Worm (Caenorhabditis elegans) whole organism, L3 larva: Measurements from ENCODE around the gene nhr-137.

ENCODE experiments used
- R02D3.7 ChIP-seq: fragments of 150-350 bp; optimal IDR thresholded peaks from 2 replicates; lab custom pipeline; 2014; ENCODE audit warnings: missing biosample characterization, missing genetic modification characterization
- ZK546.5 ChIP-seq: sonication (generic microtip); optimal IDR thresholded peaks from 2 replicates; lab custom pipeline; 2017; ENCODE audit warnings: missing biosample characterization, missing genetic modification characterization
- ama-1 ChIP-seq: fragments of 150-350 bp; optimal IDR thresholded peaks from 2 replicates; lab custom pipeline; 2018
- ceh-16 ChIP-seq: sonication (generic microtip); optimal IDR thresholded peaks from 2 replicates; lab custom pipeline; 2017; ENCODE audit warnings: missing biosample characterization, missing genetic modification characterization
- ceh-28 ChIP-seq: fragments of 150-350 bp; optimal IDR thresholded peaks from 2 replicates; lab custom pipeline; 2014; ENCODE audit warnings: missing biosample characterization, missing genetic modification reagents, missing genetic modification characterization
- ceh-82 ChIP-seq: fragments of 150-350 bp; optimal IDR thresholded peaks from 2 replicates; lab custom pipeline; 2014; ENCODE audit warnings: missing biosample characterization, missing genetic modification characterization
- ceh-9 ChIP-seq: sonication (generic microtip); optimal IDR thresholded peaks from 2 replicates; lab custom pipeline; 2018; ENCODE audit warnings: missing biosample characterization, missing genetic modification characterization
- egl-27 ChIP-seq: sonication (generic microtip); optimal IDR thresholded peaks from 4 replicates; lab custom pipeline; 2017; ENCODE audit warnings: missing biosample characterization, missing genetic modification reagents, missing genetic modification characterization
- egl-5 ChIP-seq: fragments of 150-350 bp; optimal IDR thresholded peaks from 2 replicates; lab custom pipeline; 2017; ENCODE audit warnings: missing biosample characterization, missing genetic modification reagents, missing genetic modification characterization, inconsistent platforms
- elt-1 ChIP-seq: fragments of 150-350 bp; optimal IDR thresholded peaks from 2 replicates; lab custom pipeline; 2014; ENCODE audit warnings: missing biosample characterization, missing genetic modification characterization
- eor-1 ChIP-seq, 2 experiments: fragments of 150-350 bp; optimal IDR thresholded peaks; 2 replicates each; lab custom pipeline; 2014 to 2018; ENCODE audit warnings: missing biosample characterization in 2 of 2, missing genetic modification characterization in 2 of 2
- fos-1 ChIP-seq: fragments of 150-350 bp; optimal IDR thresholded peaks from 2 replicates; lab custom pipeline; 2014; ENCODE audit warnings: missing biosample characterization, missing genetic modification characterization
- hmg-11 ChIP-seq: sonication (generic microtip); optimal IDR thresholded peaks from 2 replicates; lab custom pipeline; 2016; ENCODE audit warnings: missing genetic modification characterization, missing compliant biosample characterization
- jun-1 ChIP-seq: fragments of 150-350 bp; optimal IDR thresholded peaks from 2 replicates; lab custom pipeline; 2014; ENCODE audit warnings: missing biosample characterization, missing genetic modification reagents, missing genetic modification characterization
- lin-15B ChIP-seq: fragments of 150-350 bp; optimal IDR thresholded peaks from 2 replicates; lab custom pipeline; 2014; ENCODE audit warnings: missing biosample characterization, missing genetic modification characterization
- lin-39 ChIP-seq: fragments of 150-350 bp; optimal IDR thresholded peaks from 2 replicates; lab custom pipeline; 2018; ENCODE audit warnings: missing biosample characterization, missing genetic modification reagents, missing genetic modification characterization
- lsy-12 ChIP-seq: sonication (generic microtip); optimal IDR thresholded peaks from 2 replicates; lab custom pipeline; 2016; ENCODE audit warnings: mild to moderate bottlenecking, missing genetic modification characterization, missing compliant biosample characterization
- mml-1 ChIP-seq: fragments of 150-350 bp; sonication (generic microtip); optimal IDR thresholded peaks from 3 replicates; lab custom pipeline; 2014; ENCODE audit warnings: missing biosample characterization, missing genetic modification characterization
- nfya-1 ChIP-seq: sonication (generic microtip); optimal IDR thresholded peaks from 2 replicates; lab custom pipeline; 2017; ENCODE audit warnings: missing genetic modification characterization, mild to moderate bottlenecking, missing compliant biosample characterization, antibody characterized with exemption, moderate library complexity; ENCODE audit not compliant: insufficient read depth
- nhr-12 ChIP-seq: fragments of 150-350 bp; optimal IDR thresholded peaks from 2 replicates; lab custom pipeline; 2014; ENCODE audit warnings: missing biosample characterization, missing genetic modification characterization
- nhr-23 ChIP-seq: fragments of 150-350 bp; optimal IDR thresholded peaks from 2 replicates; lab custom pipeline; 2014; ENCODE audit warnings: missing biosample characterization, missing genetic modification reagents, missing genetic modification characterization
- nhr-237 ChIP-seq: fragments of 150-350 bp; optimal IDR thresholded peaks from 2 replicates; lab custom pipeline; 2014; ENCODE audit warnings: missing biosample characterization, missing genetic modification characterization
- nhr-28 ChIP-seq: fragments of 150-350 bp; optimal IDR thresholded peaks from 2 replicates; lab custom pipeline; 2014; ENCODE audit warnings: missing biosample characterization, missing genetic modification characterization
- nhr-43 ChIP-seq: sonication (generic microtip); optimal IDR thresholded peaks from 2 replicates; lab custom pipeline; 2016; ENCODE audit warnings: mild to moderate bottlenecking, missing genetic modification characterization, missing compliant biosample characterization; ENCODE audit not compliant: poor library complexity, severe bottlenecking
- nhr-67 ChIP-seq: fragments of 150-350 bp; optimal IDR thresholded peaks from 2 replicates; lab custom pipeline; 2014; ENCODE audit warnings: missing biosample characterization, missing genetic modification characterization
- nhr-76 ChIP-seq: fragments of 150-350 bp; sonication (generic microtip); optimal IDR thresholded peaks from 5 replicates; lab custom pipeline; 2014; ENCODE audit warnings: missing biosample characterization, missing genetic modification characterization
- nhr-77 ChIP-seq: fragments of 150-350 bp; optimal IDR thresholded peaks from 2 replicates; lab custom pipeline; 2014; ENCODE audit warnings: missing biosample characterization, missing genetic modification characterization
- pha-4 ChIP-seq: fragments of 150-350 bp; optimal IDR thresholded peaks from 2 replicates; lab custom pipeline; 2014; ENCODE audit warnings: missing biosample characterization, missing genetic modification reagents, missing genetic modification characterization
- pqm-1 ChIP-seq: fragments of 150-350 bp; optimal IDR thresholded peaks from 2 replicates; lab custom pipeline; 2017; ENCODE audit warnings: missing biosample characterization, missing genetic modification characterization, inconsistent platforms
- sea-2 ChIP-seq: fragments of 150-350 bp; sonication (generic microtip); optimal IDR thresholded peaks from 4 replicates; lab custom pipeline; 2014; ENCODE audit warnings: missing biosample characterization, missing genetic modification reagents, missing genetic modification characterization
- skn-1 ChIP-seq: fragments of 150-350 bp; optimal IDR thresholded peaks from 2 replicates; lab custom pipeline; 2014; ENCODE audit warnings: missing biosample characterization, missing genetic modification characterization
- snpc-4 ChIP-seq: fragments of 150-350 bp; optimal IDR thresholded peaks from 2 replicates; lab custom pipeline; 2014; ENCODE audit warnings: missing biosample characterization, missing genetic modification characterization
- tbx-2 ChIP-seq: sonication (generic microtip); optimal IDR thresholded peaks from 2 replicates; lab custom pipeline; 2016; ENCODE audit warnings: mild to moderate bottlenecking, missing genetic modification characterization, missing compliant biosample characterization
- unc-39 ChIP-seq: sonication (generic microtip); optimal IDR thresholded peaks from 4 replicates; lab custom pipeline; 2017; ENCODE audit warnings: missing biosample characterization, missing genetic modification characterization
- unc-62 ChIP-seq: fragments of 150-350 bp; sonication (generic microtip); optimal IDR thresholded peaks from 4 replicates; lab custom pipeline; 2014; ENCODE audit warnings: missing biosample characterization, missing genetic modification reagents, missing genetic modification characterization
- ztf-11 ChIP-seq: fragments of 150-350 bp; optimal IDR thresholded peaks from 2 replicates; lab custom pipeline; 2014; ENCODE audit warnings: missing biosample characterization, missing genetic modification characterization
- ztf-4 ChIP-seq: fragments of 150-350 bp; optimal IDR thresholded peaks from 2 replicates; lab custom pipeline; 2014; ENCODE audit warnings: missing biosample characterization, missing genetic modification characterization

The nhr-137 gene

DNA sequence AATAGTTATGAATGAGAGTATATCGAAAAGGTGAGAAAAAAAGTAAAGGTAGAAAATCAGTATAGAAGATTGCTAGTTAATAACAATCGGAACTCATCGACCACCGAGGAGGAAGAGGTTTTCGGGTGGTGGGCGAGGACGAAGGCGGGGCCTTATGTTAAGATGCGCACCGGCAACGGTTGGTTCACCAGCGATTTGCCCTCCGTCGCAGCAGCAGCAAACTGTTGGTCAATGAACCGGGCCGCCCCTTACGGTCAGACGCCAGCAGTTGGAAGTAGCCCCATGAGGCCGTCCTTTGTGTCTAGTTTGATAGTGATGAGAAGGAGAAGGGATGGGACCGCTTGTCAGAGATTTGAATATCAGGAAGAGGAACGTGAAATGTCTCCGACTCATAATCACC is at the start of gene nhr-137:
TSS of gene nhr-137 (minus strand) at position 101 of the 400 bp plus-strand sequence.
- no peak for TF ChIP-seq lin-39 (tag; lab: Kevin White, UChicago)
- no peak for TF ChIP-seq nhr-76
- no peak for TF ChIP-seq nhr-43 (tag; lab: Kevin White, UChicago)
- no peak for TF ChIP-seq jun-1 (tag; lab: Kevin White, UChicago)
- no peak for TF ChIP-seq ceh-82
- TF ChIP-seq lsy-12 = no peak
- TF ChIP-seq ztf-4 (tag; lab: Kevin White, UChicago) = no peak
- TF ChIP-seq ZK546.5 (tag; lab: Kevin White, UChicago) = no peak
- no peak for TF ChIP-seq nhr-67 (tag; lab: Kevin White, UChicago)
- no peak for TF ChIP-seq snpc-4
- no peak for TF ChIP-seq ama-1
- TF ChIP-seq pqm-1 (tag; lab: Kevin White, UChicago) = no peak
- no peak for TF ChIP-seq eor-1 (tag; optimal IDR thresholded peaks at IDR 0.05; lab: Kevin White, UChicago)
- TF ChIP-seq hmg-11 (tag; lab: Kevin White, UChicago) = no peak
- TF ChIP-seq nhr-77 (tag; lab: Kevin White, UChicago) = no peak
- no peak for TF ChIP-seq ztf-11 (tag; lab: Kevin White, UChicago)
- no peak for TF ChIP-seq nhr-237 (tag; lab: Kevin White, UChicago)
- TF ChIP-seq sea-2 (GFP tag; lab: Kevin White, UChicago) = no peak

DNA sequence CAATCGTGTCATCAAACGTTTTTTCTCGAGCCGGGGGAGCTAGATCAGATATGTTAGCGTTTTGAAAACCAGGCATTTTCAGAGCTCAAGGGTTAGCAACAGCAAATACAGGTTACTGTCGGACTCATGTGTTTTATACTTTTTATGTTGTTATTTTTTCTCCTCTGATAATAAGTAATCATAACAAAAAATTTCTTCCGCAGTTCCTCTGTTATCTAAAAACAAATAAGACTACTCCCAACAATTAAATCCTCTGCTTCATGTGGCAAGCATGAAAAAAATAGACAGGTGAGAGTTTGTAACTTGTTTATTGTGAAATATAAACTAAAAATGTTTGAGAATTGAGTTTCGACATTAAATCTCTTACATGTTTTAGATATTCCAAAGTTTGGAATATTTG is 49.8 kb upstream of the nhr-137 start, which contains the start of gene smf-2:
TSS of gene smf-2 (minus strand) at position 101 of the 400 bp plus-strand sequence.
- TF ChIP-seq ceh-9 (tag; lab: Kevin White, UChicago) (no peak), nhr-43 (tag; lab: Kevin White, UChicago) (no peak), R02D3.7 (no peak), nhr-23 (tag; lab: Kevin White, UChicago) (no peak), nhr-12 (tag; lab: Kevin White, UChicago) (no peak), lsy-12 (no peak), unc-62 (GFP tag; lab: Kevin White, UChicago) (no peak), nhr-76 (no peak)

DNA sequence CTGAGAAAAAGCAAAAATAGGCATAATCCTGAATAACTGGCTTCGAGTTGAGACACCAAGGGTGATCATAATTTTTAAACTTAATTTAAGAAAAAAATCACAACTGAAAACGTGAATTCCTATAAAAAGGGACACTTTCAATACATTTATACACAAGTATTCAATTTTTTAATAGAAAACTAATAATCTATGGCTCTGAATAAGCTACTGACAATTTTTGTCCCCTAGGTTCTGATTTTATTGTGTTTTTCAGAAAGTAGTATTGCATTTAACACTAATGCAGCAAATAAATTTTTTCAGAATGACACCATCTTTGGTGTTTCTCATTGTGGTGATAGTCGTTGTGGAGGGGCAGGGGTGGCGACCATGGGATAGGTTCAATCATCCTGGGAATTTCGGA is 44.5 kb upstream of the nhr-137 start, which contains the start of gene nas-11:
TSS of gene nas-11 (plus strand) at position 301 of the 400 bp plus-strand sequence.
- no peak for TF ChIP-seq jun-1 (tag; lab: Kevin White, UChicago)
- no peak for TF ChIP-seq nhr-28
- no peak for TF ChIP-seq egl-27 (tag; lab: Kevin White, UChicago)
- TF ChIP-seq unc-39 = no peak
- no peak for TF ChIP-seq unc-62 (GFP tag; lab: Kevin White, UChicago)
- no peak for TF ChIP-seq skn-1
- TF ChIP-seq egl-5 (tag; lab: Kevin White, UChicago) = no peak
- TF ChIP-seq ceh-82 = no peak
- no peak for TF ChIP-seq pha-4 (tag; lab: Kevin White, UChicago)
- no peak for TF ChIP-seq ceh-16 (tag; lab: Kevin White, UChicago)
- TF ChIP-seq fos-1 (tag; lab: Kevin White, UChicago) = no peak
- no peak for TF ChIP-seq ztf-4 (tag; lab: Kevin White, UChicago)
- TF ChIP-seq pqm-1 (tag; lab: Kevin White, UChicago) = no peak
- TF ChIP-seq nhr-237 (tag; lab: Kevin White, UChicago) = no peak
- TF ChIP-seq snpc-4 = no peak
- no peak for TF ChIP-seq elt-1 (tag; lab: Kevin White, UChicago)
- no peak for TF ChIP-seq nfya-1 (tag; lab: Kevin White, UChicago)
- TF ChIP-seq ztf-11 (tag; lab: Kevin White, UChicago) = no peak
- no peak for TF ChIP-seq eor-1 (tag; optimal IDR thresholded peaks at IDR 0.05; lab: Kevin White, UChicago)

ce11 chrX:6709238-6709637 is 40.4 kb upstream of the nhr-137 start, which contains the start of gene acr-3:
TSS of gene acr-3 (plus strand) at chrX:6709538.
- no peak for TF ChIP-seq sea-2 (GFP tag; lab: Kevin White, UChicago)
- TF ChIP-seq ceh-28 = no peak
- TF ChIP-seq elt-1 (tag; lab: Kevin White, UChicago) = no peak
- no peak for TF ChIP-seq mml-1
- TF ChIP-seq jun-1 (tag; lab: Kevin White, UChicago) = no peak
- no peak for TF ChIP-seq tbx-2 (tag; lab: Kevin White, UChicago)
- no peak for TF ChIP-seq ceh-16 (tag; lab: Kevin White, UChicago)
- no peak for TF ChIP-seq skn-1
- TF ChIP-seq nhr-12 (tag; lab: Kevin White, UChicago) = no peak
- no peak for TF ChIP-seq pqm-1 (tag; lab: Kevin White, UChicago)
- TF ChIP-seq unc-62 (GFP tag; lab: Kevin White, UChicago) = no peak
- no peak for TF ChIP-seq lin-15B
- no peak for TF ChIP-seq lin-39 (tag; lab: Kevin White, UChicago)
